Worm (Caenorhabditis elegans) whole organism, early embryonic: ENCODE data around the gene ttr-29.
"Not testable (repeated sequence)": the region's sequence is repeated elsewhere in the genome, so short reads cannot be mapped to it uniquely, and the experiment has no call there.

Experiments used
- B0310.2 ChIP-seq: sonication (generic microtip); optimal IDR thresholded peaks from 2 replicates; lab custom pipeline; 2016; ENCODE audit warnings: mild to moderate bottlenecking, missing genetic modification characterization, missing compliant biosample characterization
- F13C5.2 ChIP-seq: sonication (generic microtip); optimal IDR thresholded peaks from 2 replicates; lab custom pipeline; 2017; ENCODE audit warnings: mild to moderate bottlenecking, missing genetic modification characterization, inconsistent platforms, missing compliant biosample characterization
- aly-1 ChIP-seq: sonication (generic microtip); optimal IDR thresholded peaks from 2 replicates; lab custom pipeline; 2016; ENCODE audit warnings: missing genetic modification characterization, missing compliant biosample characterization
- ama-1 ChIP-seq: fragments of 150-350 bp; optimal IDR thresholded peaks from 2 replicates; lab custom pipeline; 2014
- ceh-13 ChIP-seq: fragments of 200-800 bp; sonication (Bioruptor generic); optimal IDR thresholded peaks from 2 replicates; lab custom pipeline; 2018; ENCODE audit warnings: mild to moderate bottlenecking, missing genetic modification characterization, missing compliant biosample characterization
- ceh-36 ChIP-seq: sonication (generic microtip); optimal IDR thresholded peaks from 2 replicates; lab custom pipeline; 2016; ENCODE audit warnings: missing genetic modification characterization, inconsistent platforms, missing compliant biosample characterization
- ets-7 ChIP-seq: sonication (generic microtip); optimal IDR thresholded peaks from 2 replicates; lab custom pipeline; 2016; ENCODE audit warnings: missing genotype, missing genetic modification characterization, missing compliant biosample characterization
- flt-1 ChIP-seq: fragments of 200-800 bp; sonication (Bioruptor generic); IDR thresholded peaks from 2 replicates; pipeline ENCODE4 v1.3.6; 2022; ENCODE audit warnings: missing genetic modification characterization, missing compliant biosample characterization
- hmbx-1 ChIP-seq: sonication (generic microtip); optimal IDR thresholded peaks from 2 replicates; lab custom pipeline; 2016; ENCODE audit warnings: mild to moderate bottlenecking, missing genetic modification characterization, missing compliant biosample characterization
- hmg-4 ChIP-seq: fragments of 200-800 bp; sonication (Bioruptor generic); optimal IDR thresholded peaks from 2 replicates; lab custom pipeline; 2018; ENCODE audit warnings: mild to moderate bottlenecking, missing genetic modification characterization, missing compliant biosample characterization
- hnd-1 ChIP-seq: sonication (generic microtip); optimal IDR thresholded peaks from 2 replicates; lab custom pipeline; 2016; ENCODE audit warnings: missing genetic modification characterization, missing compliant biosample characterization
- pes-1 ChIP-seq: fragments of 200-800 bp; sonication (Bioruptor generic); IDR thresholded peaks from 2 replicates; pipeline ENCODE4 v1.3.6; 2022; ENCODE audit warnings: missing genetic modification reagents, missing genetic modification characterization, missing compliant biosample characterization
- scrt-1 ChIP-seq: fragments of 200-800 bp; sonication (Bioruptor generic); IDR thresholded peaks from 2 replicates; pipeline ENCODE4 v1.3.6; 2022; ENCODE audit warnings: missing genetic modification characterization, missing compliant biosample characterization
- sea-1 ChIP-seq: fragments of 200-800 bp; sonication (Bioruptor generic); conservative IDR thresholded peaks from 2 replicates; pipeline ENCODE4 v1.3.6; 2022; ENCODE audit warnings: missing genetic modification characterization, missing compliant biosample characterization
- tbx-11 ChIP-seq: fragments of 200-800 bp; sonication (Bioruptor generic); IDR thresholded peaks from 2 replicates; pipeline ENCODE4 v1.3.6; 2022; ENCODE audit warnings: missing genetic modification characterization, missing compliant biosample characterization
- tbx-37 ChIP-seq: fragments of 200-800 bp; sonication (Bioruptor generic); conservative IDR thresholded peaks from 2 replicates; pipeline ENCODE4 v1.3.6; 2022; ENCODE audit warnings: missing genetic modification reagents, missing genetic modification characterization, missing compliant biosample characterization
- tra-4 ChIP-seq: sonication (generic microtip); optimal IDR thresholded peaks from 2 replicates; lab custom pipeline; 2017; ENCODE audit warnings: missing genetic modification characterization, missing compliant biosample characterization

The ttr-29 gene

ce11 chrV:12871753-12872152 is 34.9 kb downstream of the ttr-29 start, which contains the start of gene bus-19:
Gene bus-19 (plus strand): TSS chrV:12872053.
- no peak for TF ChIP-seq ceh-13 (GFP tag; lab: Kevin White, UChicago)
- TF ChIP-seq pes-1 = no peak
- no peak for TF ChIP-seq sea-1 (GFP tag; lab: Robert Waterston, UW)
- TF ChIP-seq tbx-37 (GFP tag; lab: Robert Waterston, UW) = no peak
- no peak for TF ChIP-seq scrt-1 (GFP tag; lab: Robert Waterston, UW)
- TF ChIP-seq hmg-4 (GFP tag; lab: Kevin White, UChicago) = no peak
- TF ChIP-seq hnd-1 (tag; lab: Kevin White, UChicago) = no peak
- no peak for TF ChIP-seq B0310.2 (tag; lab: Kevin White, UChicago)
- no peak for TF ChIP-seq tbx-11 (GFP tag; lab: Robert Waterston, UW)

- TF ChIP-seq ama-1 = no peak
- TF ChIP-seq scrt-1 (GFP tag; lab: Robert Waterston, UW) = no peak
- TF ChIP-seq aly-1 (tag; lab: Kevin White, UChicago) = no peak
- no peak for TF ChIP-seq hnd-1 (tag; lab: Kevin White, UChicago)
- TF ChIP-seq pes-1 = no peak
- TF ChIP-seq F13C5.2 (tag; lab: Kevin White, UChicago) = no peak
- no peak for TF ChIP-seq hmg-4 (GFP tag; lab: Kevin White, UChicago)
- TF ChIP-seq ets-7 (tag; lab: Kevin White, UChicago) = no peak
- no peak for TF ChIP-seq tbx-11 (GFP tag; lab: Robert Waterston, UW)
- TF ChIP-seq ceh-36 = no peak
- TF ChIP-seq tbx-37 (GFP tag; lab: Robert Waterston, UW) = no peak
- no peak for TF ChIP-seq ceh-13 (GFP tag; lab: Kevin White, UChicago)
- no peak for TF ChIP-seq tra-4 (tag; lab: Kevin White, UChicago)
- no peak for TF ChIP-seq flt-1 (GFP tag; lab: Robert Waterston, UW)
These were observed 35.9 kb downstream of the ttr-29 start for ce11 chrV:12870740-12871139.

- TF ChIP-seq hmg-4 (GFP tag; lab: Kevin White, UChicago) (peak; percentile 57), ceh-13 (GFP tag; lab: Kevin White, UChicago) (no peak), hnd-1 (tag; lab: Kevin White, UChicago) (peak; percentile 53), scrt-1 (GFP tag; lab: Robert Waterston, UW) (no peak), ceh-36 (no peak), sea-1 (GFP tag; lab: Robert Waterston, UW) (peak; percentile 74; the same call in 1 of the 2 replicates), ets-7 (tag; lab: Kevin White, UChicago) (no peak), tbx-37 (GFP tag; lab: Robert Waterston, UW) (peak; percentile 96), ama-1 (no peak), B0310.2 (tag; lab: Kevin White, UChicago) (no peak), F13C5.2 (tag; lab: Kevin White, UChicago) (peak; percentile 26), pes-1 (no peak), tbx-11 (GFP tag; lab: Robert Waterston, UW) (no peak), tra-4 (tag; lab: Kevin White, UChicago) (no peak), aly-1 (tag; lab: Kevin White, UChicago) (no peak), flt-1 (GFP tag; lab: Robert Waterston, UW) (peak; percentile 57), hmbx-1 (tag; lab: Kevin White, UChicago) (no peak)
These were observed 36.7 kb downstream of the ttr-29 start, which contains the start of gene T07F10.3 for ce11 chrV:12869948-12870347. Gene T07F10.3 (minus strand): TSS chrV:12870045.

- no peak for TF ChIP-seq tra-4 (tag; lab: Kevin White, UChicago)
- TF ChIP-seq hmg-4 (GFP tag; lab: Kevin White, UChicago) = no peak
- TF ChIP-seq aly-1 (tag; lab: Kevin White, UChicago) = no peak
- TF ChIP-seq hmbx-1 (tag; lab: Kevin White, UChicago) = no peak
- TF ChIP-seq scrt-1 (GFP tag; lab: Robert Waterston, UW) = no peak
- no peak for TF ChIP-seq F13C5.2 (tag; lab: Kevin White, UChicago)
- no peak for TF ChIP-seq pes-1
These were observed 38.6 kb downstream of the ttr-29 start, which contains the start of gene nspg-1 for ce11 chrV:12867997-12868396. Gene nspg-1 (minus strand): TSS chrV:12868097.

ce11 chrV:12865615-12866014 is 41.0 kb downstream of the ttr-29 start, which contains the start of gene T07F10.5:
Gene T07F10.5 (plus strand): TSS chrV:12865915.
- TF ChIP-seq tbx-37, scrt-1, sea-1 (GFP tag; lab: Robert Waterston, UW): not testable (repeated sequence)

- TF ChIP-seq ama-1 = no peak
- TF ChIP-seq ceh-36 = no peak
- no peak for TF ChIP-seq ets-7 (tag; lab: Kevin White, UChicago)
- no peak for TF ChIP-seq flt-1 (GFP tag; lab: Robert Waterston, UW)
- TF ChIP-seq hnd-1 (tag; lab: Kevin White, UChicago) = no peak
- no peak for TF ChIP-seq pes-1
- no peak for TF ChIP-seq B0310.2 (tag; lab: Kevin White, UChicago)
- TF ChIP-seq scrt-1 (GFP tag; lab: Robert Waterston, UW) = no peak
- TF ChIP-seq tbx-37 (GFP tag; lab: Robert Waterston, UW) = no peak
- TF ChIP-seq tbx-11 (GFP tag; lab: Robert Waterston, UW) = no peak
- TF ChIP-seq F13C5.2 (tag; lab: Kevin White, UChicago) = no peak
- TF ChIP-seq sea-1 (GFP tag; lab: Robert Waterston, UW) = no peak
These were observed 47.5 kb downstream of the ttr-29 start, which contains the start of gene anp-1 for ce11 chrV:12859144-12859543. Gene anp-1 (plus strand): TSS chrV:12859444.
